Worm (Caenorhabditis elegans): ENCODE results near the gene K12D12.4.

ce11 chrII:11816475-11816874 lies 49.1 kb downstream of the K12D12.4 start, which contains the start of gene pap-3:
- TF ChIP-seq skn-1 (tag; optimal IDR thresholded peaks at IDR 0.05) (no peak), nhr-76 (tag; optimal IDR thresholded peaks at IDR 0.05) (no peak)

Data from whole organism, L1 larva.